Worm (Caenorhabditis elegans) whole organism, early embryonic: ENCODE data around the gene ZC262.4.
A peak's percentile ranks its signal among the peaks of the same experiment; 100 is the strongest.
"Not testable (repeated sequence)": the region's sequence is repeated elsewhere in the genome, so short reads cannot be mapped to it uniquely, and the experiment has no call there.

ENCODE experiments used
- B0310.2 ChIP-seq: sonication (generic microtip); optimal IDR thresholded peaks from 2 replicates; lab custom pipeline; 2016; ENCODE audit warnings: mild to moderate bottlenecking, missing genetic modification characterization, missing compliant biosample characterization
- F13C5.2 ChIP-seq: sonication (generic microtip); optimal IDR thresholded peaks from 2 replicates; lab custom pipeline; 2017; ENCODE audit warnings: mild to moderate bottlenecking, missing genetic modification characterization, inconsistent platforms, missing compliant biosample characterization
- aly-1 ChIP-seq: sonication (generic microtip); optimal IDR thresholded peaks from 2 replicates; lab custom pipeline; 2016; ENCODE audit warnings: missing genetic modification characterization, missing compliant biosample characterization
- ama-1 ChIP-seq: fragments of 150-350 bp; optimal IDR thresholded peaks from 2 replicates; lab custom pipeline; 2014
- ceh-13 ChIP-seq: fragments of 200-800 bp; sonication (Bioruptor generic); optimal IDR thresholded peaks from 2 replicates; lab custom pipeline; 2018; ENCODE audit warnings: mild to moderate bottlenecking, missing genetic modification characterization, missing compliant biosample characterization
- ets-7 ChIP-seq: sonication (generic microtip); optimal IDR thresholded peaks from 2 replicates; lab custom pipeline; 2016; ENCODE audit warnings: missing genotype, missing genetic modification characterization, missing compliant biosample characterization
- flt-1 ChIP-seq: fragments of 200-800 bp; sonication (Bioruptor generic); IDR thresholded peaks from 2 replicates; pipeline ENCODE4 v1.3.6; 2022; ENCODE audit warnings: missing genetic modification characterization, missing compliant biosample characterization
- hmbx-1 ChIP-seq: sonication (generic microtip); optimal IDR thresholded peaks from 2 replicates; lab custom pipeline; 2016; ENCODE audit warnings: mild to moderate bottlenecking, missing genetic modification characterization, missing compliant biosample characterization
- hmg-4 ChIP-seq: fragments of 200-800 bp; sonication (Bioruptor generic); optimal IDR thresholded peaks from 2 replicates; lab custom pipeline; 2018; ENCODE audit warnings: mild to moderate bottlenecking, missing genetic modification characterization, missing compliant biosample characterization
- hnd-1 ChIP-seq: sonication (generic microtip); optimal IDR thresholded peaks from 2 replicates; lab custom pipeline; 2016; ENCODE audit warnings: missing genetic modification characterization, missing compliant biosample characterization
- pes-1 ChIP-seq: fragments of 200-800 bp; sonication (Bioruptor generic); IDR thresholded peaks from 2 replicates; pipeline ENCODE4 v1.3.6; 2022; ENCODE audit warnings: missing genetic modification reagents, missing genetic modification characterization, missing compliant biosample characterization
- scrt-1 ChIP-seq: fragments of 200-800 bp; sonication (Bioruptor generic); IDR thresholded peaks from 2 replicates; pipeline ENCODE4 v1.3.6; 2022; ENCODE audit warnings: missing genetic modification characterization, missing compliant biosample characterization
- sea-1 ChIP-seq: fragments of 200-800 bp; sonication (Bioruptor generic); conservative IDR thresholded peaks from 2 replicates; pipeline ENCODE4 v1.3.6; 2022; ENCODE audit warnings: missing genetic modification characterization, missing compliant biosample characterization
- tbx-11 ChIP-seq: fragments of 200-800 bp; sonication (Bioruptor generic); IDR thresholded peaks from 2 replicates; pipeline ENCODE4 v1.3.6; 2022; ENCODE audit warnings: missing genetic modification characterization, missing compliant biosample characterization
- tbx-37 ChIP-seq: fragments of 200-800 bp; sonication (Bioruptor generic); conservative IDR thresholded peaks from 2 replicates; pipeline ENCODE4 v1.3.6; 2022; ENCODE audit warnings: missing genetic modification reagents, missing genetic modification characterization, missing compliant biosample characterization
- tra-4 ChIP-seq: sonication (generic microtip); optimal IDR thresholded peaks from 2 replicates; lab custom pipeline; 2017; ENCODE audit warnings: missing genetic modification characterization, missing compliant biosample characterization

Gene ZC262.4

DNA sequence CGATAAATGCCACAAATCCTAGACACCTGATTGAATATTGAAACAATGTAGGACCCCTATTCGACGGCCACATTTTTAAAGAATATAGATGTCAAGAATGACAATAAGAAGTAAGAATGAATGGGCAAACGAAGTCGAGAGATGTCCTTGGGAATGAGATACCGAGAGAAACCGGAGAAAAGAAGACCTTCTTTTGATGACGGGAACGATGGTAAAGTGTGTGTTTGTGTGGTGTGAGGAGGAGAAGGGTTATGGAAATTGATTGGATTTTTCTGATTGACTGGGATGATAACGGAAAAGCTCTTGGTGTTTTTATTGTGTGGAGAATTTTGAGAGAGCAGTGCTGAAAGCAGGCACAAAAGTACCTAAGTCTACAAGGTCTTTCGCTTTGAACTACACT is 34.3 kb upstream of the ZC262.4 start, which contains the start of gene R05D3.9:
TSS of gene R05D3.9 (minus strand) at position 101 of the 400 bp plus-strand sequence.
- TF ChIP-seq ets-7 (tag; lab: Kevin White, UChicago): no peak
- no peak for TF ChIP-seq aly-1 (tag; lab: Kevin White, UChicago)
- no peak for TF ChIP-seq scrt-1
- no peak for TF ChIP-seq ama-1 (lab: Kevin White, UChicago)
- no peak for TF ChIP-seq sea-1
- TF ChIP-seq F13C5.2 (tag; lab: Kevin White, UChicago): no peak
- TF ChIP-seq hmg-4: no peak
- no peak for TF ChIP-seq flt-1
- no peak for TF ChIP-seq pes-1 (GFP tag; lab: Robert Waterston, UW)
- TF ChIP-seq tbx-37 (GFP tag; lab: Robert Waterston, UW): no peak
- no peak for TF ChIP-seq hnd-1 (tag; lab: Kevin White, UChicago)

DNA sequence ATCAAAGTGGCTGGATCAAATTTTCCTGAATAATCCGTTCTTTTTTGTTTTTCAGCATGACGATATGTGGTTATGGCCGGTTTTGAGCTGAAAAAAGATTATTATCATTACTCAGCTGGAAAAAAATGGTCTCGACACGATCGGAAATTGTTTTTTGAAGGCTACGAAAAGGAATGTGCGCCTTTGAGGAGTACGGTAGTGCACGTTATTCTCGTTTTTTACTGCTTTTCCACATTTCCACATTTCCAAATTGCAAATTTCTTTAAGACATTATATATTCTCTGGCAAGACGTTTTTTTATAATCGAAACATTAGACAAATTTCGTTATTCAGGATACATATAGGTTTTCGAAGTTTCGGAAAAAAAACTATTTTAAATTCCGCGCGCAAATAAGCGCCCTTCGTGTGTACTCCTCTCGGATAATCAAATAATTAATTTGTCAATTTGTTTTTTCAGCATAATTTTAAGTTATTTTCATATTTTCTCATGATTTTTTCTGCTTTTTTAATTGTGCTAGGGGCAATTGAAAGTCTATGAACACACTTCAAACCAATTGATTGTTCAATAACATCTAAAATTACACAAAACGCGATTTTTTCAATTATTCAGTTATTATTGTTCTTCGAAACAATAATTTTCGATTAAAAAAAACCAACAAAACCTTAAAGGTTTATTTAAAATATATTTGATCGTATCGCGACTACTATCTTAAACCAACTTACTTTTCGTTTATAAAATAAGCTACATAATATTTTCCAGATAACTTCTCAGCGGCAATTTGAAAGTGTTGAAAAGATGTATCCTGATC is 29.1 kb upstream of the ZC262.4 start, which contains the start of gene R05D3.3:
TSS of gene R05D3.3 (plus strand) at position 759 of the 809 bp plus-strand sequence.
- TF ChIP-seq flt-1 (no peak), tbx-37 (GFP tag; lab: Robert Waterston, UW) (no peak), ceh-13 (no peak), hmbx-1 (tag; lab: Kevin White, UChicago) (no peak), scrt-1 (no peak), ets-7 (tag; lab: Kevin White, UChicago) (no peak), hnd-1 (tag; lab: Kevin White, UChicago) (no peak), tbx-11 (GFP tag; lab: Robert Waterston, UW) (no peak), B0310.2 (tag; lab: Kevin White, UChicago) (no peak), sea-1 (no peak), pes-1 (GFP tag; lab: Robert Waterston, UW) (no peak)

DNA sequence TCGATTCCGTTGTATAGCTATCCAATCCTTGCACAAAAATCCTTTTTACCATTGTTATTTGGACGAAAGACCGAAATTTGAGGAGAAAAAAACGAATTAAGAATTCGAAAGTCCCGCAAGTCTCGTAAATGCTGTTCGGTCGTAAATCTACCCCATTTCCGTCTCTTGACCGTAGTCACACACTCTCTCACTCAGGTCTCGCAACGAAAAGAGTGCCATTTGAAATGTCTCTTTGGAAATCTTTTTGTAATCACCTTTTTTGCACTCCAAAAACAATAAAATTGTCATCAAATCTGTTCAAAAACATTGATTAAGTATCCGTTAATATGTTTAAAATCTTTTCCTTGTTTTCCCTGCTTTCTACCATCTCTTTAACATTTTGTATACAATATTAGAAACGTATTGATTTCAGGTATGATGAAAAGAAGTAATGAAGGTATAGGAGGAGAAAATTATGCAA is 23.9 kb upstream of the ZC262.4 start, which contains the start of the genes R05D3.8 and rfp-1:
TSS of gene R05D3.8 (minus strand) at position 115 of the 460 bp plus-strand sequence.
TSS of gene rfp-1 (plus strand) at position 410 of the 460 bp plus-strand sequence.
- TF ChIP-seq hmbx-1 (tag; lab: Kevin White, UChicago) (no peak), sea-1 (no peak)

DNA sequence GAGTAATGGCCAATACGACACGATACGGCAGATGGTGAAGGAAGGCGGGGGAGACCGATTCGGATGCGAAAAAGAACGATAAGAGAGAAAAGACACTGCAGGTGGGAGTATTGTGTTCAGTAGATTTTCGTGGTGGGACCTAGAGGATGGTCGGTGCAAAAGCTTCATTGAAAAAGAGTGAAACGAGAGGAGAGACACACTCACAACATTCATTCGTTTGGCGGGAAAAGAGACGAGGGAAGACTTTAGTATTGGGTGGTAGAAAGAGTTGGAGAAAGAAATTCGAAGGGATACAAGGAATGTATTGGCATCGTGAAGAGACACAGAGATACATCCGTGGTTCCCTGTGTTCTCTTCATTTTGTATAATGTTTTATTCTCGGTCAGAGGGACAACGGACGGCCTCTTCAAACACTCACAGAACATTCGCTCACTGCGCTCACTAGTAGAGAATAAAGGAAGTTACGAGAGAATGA is 22.1 kb upstream of the ZC262.4 start:
- TF ChIP-seq F13C5.2 (tag; lab: Kevin White, UChicago) (peak; percentile 49), flt-1 (no peak), tbx-11 (GFP tag; lab: Robert Waterston, UW) (no peak), aly-1 (tag; lab: Kevin White, UChicago) (peak; percentile 72), hnd-1 (tag; lab: Kevin White, UChicago) (no peak), tra-4 (tag; lab: Kevin White, UChicago) (no peak), hmg-4 (peak; percentile 78), ama-1 (lab: Kevin White, UChicago) (no peak)

DNA sequence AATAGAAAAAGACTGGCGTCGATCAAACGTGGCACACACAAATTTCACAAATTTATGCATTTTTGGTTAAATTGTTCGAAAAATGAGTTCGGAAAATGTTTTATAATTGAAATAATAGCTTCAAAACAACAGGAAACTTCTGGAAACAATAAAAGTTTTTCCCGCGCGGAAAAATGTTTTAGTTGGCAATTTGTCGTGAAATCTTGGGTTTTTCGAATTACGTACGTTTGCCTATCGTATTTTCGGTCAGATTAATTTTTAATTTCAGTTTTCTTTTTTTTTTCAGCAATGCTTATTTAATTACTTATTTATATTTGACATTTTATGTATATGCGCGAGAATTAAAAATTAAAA is 21.1 kb upstream of the ZC262.4 start:
- no peak for TF ChIP-seq hmg-4
- no peak for TF ChIP-seq hmbx-1 (tag; lab: Kevin White, UChicago)
- no peak for TF ChIP-seq tbx-37 (GFP tag; lab: Robert Waterston, UW)
- TF ChIP-seq aly-1 (tag; lab: Kevin White, UChicago): no peak
- no peak for TF ChIP-seq hnd-1 (tag; lab: Kevin White, UChicago)
- TF ChIP-seq ets-7 (tag; lab: Kevin White, UChicago): no peak

DNA sequence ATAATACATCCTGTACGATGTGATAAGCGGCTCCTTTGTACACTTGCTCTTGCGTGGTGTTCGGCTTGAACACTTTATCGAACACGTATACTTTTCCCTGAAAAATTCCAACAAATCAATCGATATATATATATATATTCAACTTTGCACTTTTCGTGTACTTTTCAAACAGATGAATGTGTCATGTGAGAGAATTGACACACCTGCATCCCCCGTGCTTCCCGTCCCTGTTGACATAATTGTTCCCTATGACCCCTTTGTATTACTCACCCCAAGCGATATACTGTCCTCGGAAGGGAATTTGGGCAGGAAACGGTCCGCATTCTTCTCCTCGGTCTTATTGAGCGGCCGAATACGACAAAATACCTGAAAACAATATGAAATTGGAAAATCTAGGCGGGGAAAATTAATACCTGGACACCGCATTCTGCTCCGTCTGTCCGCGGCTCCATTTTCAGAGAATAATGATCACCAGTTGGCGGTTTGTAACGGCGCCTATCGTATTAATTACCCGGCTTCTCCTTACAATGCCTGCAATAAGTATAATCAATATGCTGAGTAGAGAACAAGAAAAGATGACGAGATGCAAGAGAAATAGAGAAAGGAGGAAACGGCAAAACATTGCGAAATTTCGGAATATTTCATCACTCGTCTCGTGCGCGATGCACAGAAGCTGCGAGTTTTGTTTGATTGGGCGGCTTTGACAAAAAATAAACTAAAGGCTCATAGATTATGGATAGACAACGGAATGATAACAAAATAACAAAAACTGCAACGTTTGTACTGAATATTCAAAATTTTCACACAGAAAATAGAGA is 20.5 kb upstream of the ZC262.4 start, which contains the start of gene unc-116:
TSS of gene unc-116 (minus strand) at position 531 of the 818 bp plus-strand sequence.
- no peak for TF ChIP-seq B0310.2 (tag; lab: Kevin White, UChicago)
- TF ChIP-seq hmg-4: peak; percentile 63

DNA sequence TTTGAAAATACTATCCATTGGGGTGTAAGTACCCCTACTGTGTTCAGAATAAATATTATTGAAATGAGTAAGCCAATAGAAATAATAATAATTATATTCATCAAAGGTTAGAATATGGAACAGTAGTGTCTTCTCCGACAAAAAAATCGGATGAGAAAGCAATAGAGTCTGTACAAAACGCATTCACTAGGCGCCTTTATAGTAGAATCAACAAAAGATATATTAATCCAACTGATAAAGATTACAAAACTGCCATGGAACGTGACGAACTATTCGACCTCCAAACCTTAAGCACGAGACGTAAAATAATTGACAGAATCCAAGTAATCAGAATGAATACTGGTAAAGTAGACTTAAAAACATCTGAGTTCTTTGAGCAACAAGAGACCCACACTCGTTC is 13.5 kb upstream of the ZC262.4 start, which contains the start of gene clc-29:
TSS of gene clc-29 (minus strand) at position 101 of the 400 bp plus-strand sequence.
- TF ChIP-seq hnd-1, ets-7, B0310.2 (tag; lab: Kevin White, UChicago): not testable (repeated sequence)

DNA sequence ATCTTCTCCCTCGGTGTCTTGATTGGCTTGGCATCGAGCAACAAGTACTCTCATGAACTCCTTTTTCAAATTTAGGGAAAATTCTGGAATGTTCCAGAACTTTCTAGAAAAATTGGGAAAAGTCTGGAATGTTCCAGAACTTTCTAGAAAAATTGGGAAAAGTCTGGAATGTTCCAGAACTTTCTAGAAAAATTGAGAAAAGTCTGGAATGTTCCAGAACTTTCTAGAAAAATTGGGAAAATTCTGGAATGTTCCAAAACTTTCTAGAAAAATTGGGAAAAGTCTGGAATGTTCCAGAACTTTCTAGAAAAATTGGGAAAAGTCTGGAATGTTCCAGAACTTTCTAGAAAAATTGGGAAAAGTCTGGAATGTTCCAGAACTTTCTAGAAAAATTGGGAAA is 10.0 kb upstream of the ZC262.4 start, which contains the start of gene ZC262.7:
TSS of gene ZC262.7 (minus strand) at position 54 of the 400 bp plus-strand sequence.
- not testable (repeated sequence) for TF ChIP-seq F13C5.2, tra-4, hnd-1 (tag; lab: Kevin White, UChicago)
